Worm (Caenorhabditis elegans) whole organism, late embryonic: ENCODE measurements around the gene mth-1.

Source experiments
- K09A11.1 ChIP-seq: sonication (generic microtip); optimal IDR thresholded peaks from 2 replicates; lab custom pipeline; 2017; ENCODE audit warnings: antibody characterized with exemption, mild to moderate bottlenecking, missing genetic modification characterization, missing compliant biosample characterization; ENCODE audit not compliant: insufficient read depth
- ahr-1 ChIP-seq: sonication (generic microtip); optimal IDR thresholded peaks from 2 replicates; lab custom pipeline; 2016; ENCODE audit warnings: missing genetic modification characterization, missing compliant biosample characterization
- ama-1 ChIP-seq: fragments of 150-350 bp; optimal IDR thresholded peaks from 2 replicates; lab custom pipeline; 2014
- ceh-24 ChIP-seq: sonication (generic microtip); optimal IDR thresholded peaks from 2 replicates; lab custom pipeline; 2016; ENCODE audit warnings: mild to moderate bottlenecking, missing genetic modification characterization, missing compliant biosample characterization
- ceh-31 ChIP-seq: sonication (generic microtip); optimal IDR thresholded peaks from 2 replicates; lab custom pipeline; 2016; ENCODE audit warnings: missing genetic modification characterization, missing compliant biosample characterization
- ceh-34 ChIP-seq: sonication (generic microtip); optimal IDR thresholded peaks from 2 replicates; lab custom pipeline; 2016; ENCODE audit warnings: mild to moderate bottlenecking, missing genetic modification characterization, missing compliant biosample characterization
- dmd-4 ChIP-seq: sonication (generic microtip); optimal IDR thresholded peaks from 2 replicates; lab custom pipeline; 2016; ENCODE audit warnings: borderline replicate concordance, missing genetic modification characterization, missing compliant biosample characterization
- fax-1 ChIP-seq: sonication (generic microtip); optimal IDR thresholded peaks from 2 replicates; lab custom pipeline; 2016; ENCODE audit warnings: missing genotype, missing genetic modification characterization, missing compliant biosample characterization
- hlh-13 ChIP-seq: fragments of 200-800 bp; sonication (Bioruptor generic); optimal IDR thresholded peaks from 2 replicates; lab custom pipeline; 2018; ENCODE audit warnings: mild to moderate bottlenecking, missing genetic modification characterization, missing compliant biosample characterization
- lim-6 ChIP-seq: sonication (generic microtip); optimal IDR thresholded peaks from 2 replicates; lab custom pipeline; 2016; ENCODE audit warnings: missing genetic modification characterization, missing compliant biosample characterization
- madf-2 ChIP-seq: sonication (generic microtip); optimal IDR thresholded peaks from 2 replicates; lab custom pipeline; 2017; ENCODE audit warnings: missing genetic modification characterization, missing compliant biosample characterization
- mec-3 ChIP-seq: sonication (generic microtip); optimal IDR thresholded peaks from 2 replicates; lab custom pipeline; 2016; ENCODE audit warnings: borderline replicate concordance, missing genetic modification characterization, missing compliant biosample characterization
- nfya-1 ChIP-seq: sonication (generic microtip); optimal IDR thresholded peaks from 2 replicates; lab custom pipeline; 2017; ENCODE audit warnings: missing genetic modification characterization, mild to moderate bottlenecking, missing compliant biosample characterization, antibody characterized with exemption, moderate library complexity
- nhr-232 ChIP-seq: sonication (generic microtip); optimal IDR thresholded peaks from 2 replicates; lab custom pipeline; 2016; ENCODE audit warnings: missing genetic modification characterization, missing compliant biosample characterization
- pag-3 ChIP-seq: sonication (generic microtip); optimal IDR thresholded peaks from 2 replicates; lab custom pipeline; 2016; ENCODE audit warnings: missing compliant biosample characterization, missing genetic modification characterization, borderline replicate concordance
- pros-1 ChIP-seq: fragments of 150-350 bp; optimal IDR thresholded peaks from 2 replicates; lab custom pipeline; 2014; ENCODE audit warnings: missing biosample characterization, missing genetic modification reagents, missing genetic modification characterization
- ref-2 ChIP-seq: sonication (generic microtip); optimal IDR thresholded peaks from 2 replicates; lab custom pipeline; 2016; ENCODE audit warnings: missing genetic modification characterization, missing compliant biosample characterization
- sox-2 ChIP-seq: fragments of 200-800 bp; sonication (Bioruptor generic); IDR thresholded peaks from 2 replicates; pipeline ENCODE4 v1.3.6; 2022; ENCODE audit warnings: missing genetic modification reagents, missing genetic modification characterization, missing compliant biosample characterization
- tbx-2 ChIP-seq: sonication (generic microtip); optimal IDR thresholded peaks from 2 replicates; lab custom pipeline; 2016; ENCODE audit warnings: missing genetic modification characterization, missing compliant biosample characterization
- unc-55 ChIP-seq: sonication (generic microtip); optimal IDR thresholded peaks from 2 replicates; lab custom pipeline; 2017; ENCODE audit warnings: missing biosample characterization, missing genetic modification reagents, missing genetic modification characterization

mth-1 gene

ce11 chrII:4151499-4152132 is 52.0 kb downstream of the mth-1 start:
- no peak for TF ChIP-seq fax-1 (tag; lab: Kevin White, UChicago)
- no peak for TF ChIP-seq pros-1
- peak; percentile 14 for TF ChIP-seq ref-2
- peak; percentile 24 for TF ChIP-seq mec-3
- TF ChIP-seq nfya-1 = peak; percentile 16
- TF ChIP-seq pag-3 (tag; lab: Kevin White, UChicago) = no peak
- peak; percentile 16 for TF ChIP-seq ceh-31 (tag; lab: Kevin White, UChicago)
- TF ChIP-seq, all 69 proteins: peak for 4

- TF ChIP-seq ama-1 (lab: Kevin White, UChicago) (no peak), nhr-232 (tag; lab: Kevin White, UChicago) (no peak), nfya-1 (no peak)
Observed at ce11 chrII:4150211-4150610, 53.4 kb downstream of the mth-1 start.

ce11 chrII:4146039-4146438 is 57.5 kb downstream of the mth-1 start, which contains the start of gene F56D3.1:
Gene F56D3.1 (plus strand): TSS chrII:4146339.
- TF ChIP-seq ceh-24 (tag; lab: Kevin White, UChicago) = no peak
- TF ChIP-seq dmd-4 (tag; lab: Kevin White, UChicago) = no peak
- no peak for TF ChIP-seq ahr-1
- no peak for TF ChIP-seq ceh-34 (tag; lab: Kevin White, UChicago)
- no peak for TF ChIP-seq hlh-13 (GFP tag; lab: Kevin White, UChicago)
- no peak for TF ChIP-seq sox-2 (GFP tag; lab: Robert Waterston, UW)
- TF ChIP-seq unc-55 (GFP tag; lab: Kevin White, UChicago) = no peak
- no peak for TF ChIP-seq ref-2
- TF ChIP-seq madf-2 (tag; lab: Kevin White, UChicago) = no peak
- TF ChIP-seq tbx-2 (tag; lab: Kevin White, UChicago) = no peak
- no peak for TF ChIP-seq K09A11.1 (tag; lab: Kevin White, UChicago)
- TF ChIP-seq nfya-1 = no peak
- no peak for TF ChIP-seq lim-6 (tag; lab: Kevin White, UChicago)
